Worm (Caenorhabditis elegans) whole organism, L4/young adult: ENCODE results near the gene F33E11.3.

Experiments used
- W03F9.2 ChIP-seq: fragments of 150-350 bp; optimal IDR thresholded peaks from 2 replicates; lab custom pipeline; 2014; ENCODE audit warnings: missing biosample characterization, missing genetic modification characterization
- dao-5 ChIP-seq: sonication (generic microtip); optimal IDR thresholded peaks from 2 replicates; lab custom pipeline; 2016; ENCODE audit warnings: missing genotype, missing genetic modification characterization, moderate library complexity, missing compliant biosample characterization
- him-1 ChIP-seq: sonication (generic microtip); optimal IDR thresholded peaks from 2 replicates; lab custom pipeline; 2016; ENCODE audit warnings: missing genotype, missing genetic modification reagents, missing genetic modification characterization, missing compliant biosample characterization

- TF ChIP-seq dao-5 (tag; lab: Kevin White, UChicago), result no peak
- TF ChIP-seq W03F9.2, result no peak
- no peak for TF ChIP-seq him-1 (tag; lab: Kevin White, UChicago)
These were observed 46.3 kb upstream of the F33E11.3 start for ce11 chrV:350822-351221.
